Worm (Caenorhabditis elegans) whole organism, midembryonic: ENCODE results near the gene swsn-4.
"Not testable (repeated sequence)": the region's sequence is repeated elsewhere in the genome, so short reads cannot be mapped to it uniquely, and the experiment has no call there.

Experiments
- T22C8.4 ChIP-seq: fragments of 200-800 bp; sonication (Bioruptor generic); IDR thresholded peaks from 2 replicates; pipeline ENCODE4 v1.3.6; 2022; ENCODE audit warnings: missing genetic modification characterization, missing compliant biosample characterization
- cog-1 ChIP-seq: sonication (generic microtip); optimal IDR thresholded peaks from 2 replicates; lab custom pipeline; 2016; ENCODE audit warnings: missing genetic modification characterization, missing compliant biosample characterization
- flt-1 ChIP-seq: fragments of 200-800 bp; sonication (Bioruptor generic); IDR thresholded peaks from 2 replicates; pipeline ENCODE4 v1.3.6; 2022; ENCODE audit warnings: missing genetic modification characterization, missing compliant biosample characterization
- klf-2 ChIP-seq: fragments of 200-800 bp; sonication (Bioruptor generic); conservative IDR thresholded peaks from 2 replicates; pipeline ENCODE4 v1.3.6; 2022; ENCODE audit warnings: missing genetic modification reagents, missing genetic modification characterization, missing compliant biosample characterization
- med-1 ChIP-seq: sonication (generic microtip); optimal IDR thresholded peaks from 2 replicates; lab custom pipeline; 2017; ENCODE audit warnings: missing genetic modification characterization, mild to moderate bottlenecking, missing compliant biosample characterization, antibody characterized with exemption, missing genetic modification reagents; ENCODE audit not compliant: insufficient read depth
- ref-1 ChIP-seq: fragments of 200-800 bp; sonication (Bioruptor generic); conservative IDR thresholded peaks from 2 replicates; pipeline ENCODE4 v1.3.6; 2022; ENCODE audit warnings: missing genetic modification reagents, missing genetic modification characterization, missing compliant biosample characterization
- tab-1 ChIP-seq: fragments of 200-800 bp; sonication (Bioruptor generic); IDR thresholded peaks from 2 replicates; pipeline ENCODE4 v1.3.6; 2022; ENCODE audit warnings: missing genetic modification characterization, missing compliant biosample characterization
- ztf-23 ChIP-seq: fragments of 200-800 bp; sonication (Bioruptor generic); IDR thresholded peaks from 2 replicates; pipeline ENCODE4 v1.3.6; 2022; ENCODE audit warnings: missing genetic modification reagents, missing genetic modification characterization, missing compliant biosample characterization
- ztf-29 ChIP-seq: fragments of 200-800 bp; sonication (Bioruptor generic); IDR thresholded peaks from 2 replicates; pipeline ENCODE4 v1.3.6; 2022; ENCODE audit warnings: missing genetic modification reagents, missing genetic modification characterization, missing compliant biosample characterization

swsn-4 gene

DNA sequence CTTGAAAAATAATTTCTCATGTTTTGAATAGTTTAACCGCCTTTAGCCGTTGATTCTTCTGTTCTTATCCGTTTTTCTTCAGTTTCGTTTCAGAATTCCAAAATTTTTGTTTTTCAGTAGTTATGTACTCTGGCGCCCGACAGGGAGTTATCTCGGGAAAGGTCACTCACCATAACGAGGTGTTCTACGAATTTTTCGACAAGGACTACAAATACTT is 17.3 kb downstream of the swsn-4 start, which contains the start of gene F01G4.4:
F01G4.4 (plus strand) TSS at position 118 of the 217 bp plus-strand sequence.
- no peak for TF ChIP-seq ref-1 (GFP tag; lab: Robert Waterston, UW)
- TF ChIP-seq klf-2 (GFP tag; lab: Robert Waterston, UW): no peak
- no peak for TF ChIP-seq ztf-29 (GFP tag; lab: Robert Waterston, UW)
- TF ChIP-seq tab-1 (GFP tag; lab: Robert Waterston, UW): no peak
- TF ChIP-seq T22C8.4 (GFP tag; lab: Robert Waterston, UW): no peak
- TF ChIP-seq cog-1 (tag; lab: Kevin White, UChicago): no peak
- TF ChIP-seq flt-1 (GFP tag; lab: Robert Waterston, UW): no peak
- no peak for TF ChIP-seq med-1 (GFP tag; lab: Kevin White, UChicago)
- no peak for TF ChIP-seq ztf-23 (GFP tag; lab: Robert Waterston, UW)

DNA sequence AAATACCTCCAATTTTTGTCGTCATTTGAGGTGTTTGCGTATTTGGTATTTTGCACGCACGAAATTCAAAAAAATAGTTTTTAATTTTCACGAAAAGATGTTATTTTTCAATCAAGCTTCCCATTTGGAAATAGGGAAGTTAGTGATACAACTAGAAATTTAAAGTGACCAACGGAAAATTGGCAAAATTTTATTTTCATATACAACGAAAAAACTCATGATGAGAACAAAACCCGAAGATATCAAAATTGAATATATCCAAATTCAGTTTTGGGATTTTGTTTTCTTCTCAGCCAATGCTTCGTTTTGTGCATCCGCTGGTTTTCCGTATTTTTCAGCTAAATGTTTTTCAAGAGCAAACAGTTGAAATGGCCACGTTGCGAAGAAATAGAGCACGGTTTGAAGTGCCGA is 20.1 kb downstream of the swsn-4 start:
- TF ChIP-seq cog-1 (tag; lab: Kevin White, UChicago) (no peak), klf-2 (GFP tag; lab: Robert Waterston, UW) (no peak), tab-1 (GFP tag; lab: Robert Waterston, UW) (no peak), med-1 (GFP tag; lab: Kevin White, UChicago) (no peak), ztf-23 (GFP tag; lab: Robert Waterston, UW) (no peak), ztf-29 (GFP tag; lab: Robert Waterston, UW) (no peak), ref-1 (GFP tag; lab: Robert Waterston, UW) (no peak), T22C8.4 (GFP tag; lab: Robert Waterston, UW) (no peak), flt-1 (GFP tag; lab: Robert Waterston, UW) (no peak)

DNA sequence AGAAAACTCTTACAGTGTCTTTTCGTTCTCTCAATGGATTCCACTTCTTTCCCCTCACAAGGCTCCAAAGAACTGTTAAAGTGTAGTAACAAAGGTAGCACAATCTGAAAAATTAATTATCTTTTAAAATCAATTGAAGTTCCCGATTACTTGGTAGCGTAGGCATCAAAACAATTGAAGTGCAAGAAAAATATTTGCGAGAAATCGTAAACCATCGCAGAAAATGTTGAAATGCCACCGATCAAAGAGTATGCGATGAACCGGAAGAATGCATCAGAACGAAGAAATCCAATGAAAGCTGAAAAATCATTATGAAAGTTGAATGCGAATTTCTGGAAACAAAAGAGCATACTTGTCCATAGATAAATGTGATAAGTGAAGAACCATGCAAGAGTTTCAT is 20.7 kb downstream of the swsn-4 start:
- no peak for TF ChIP-seq T22C8.4 (GFP tag; lab: Robert Waterston, UW)
- no peak for TF ChIP-seq cog-1 (tag; lab: Kevin White, UChicago)
- TF ChIP-seq med-1 (GFP tag; lab: Kevin White, UChicago): no peak
- TF ChIP-seq flt-1 (GFP tag; lab: Robert Waterston, UW): no peak
- no peak for TF ChIP-seq ztf-23 (GFP tag; lab: Robert Waterston, UW)
- no peak for TF ChIP-seq ztf-29 (GFP tag; lab: Robert Waterston, UW)
- TF ChIP-seq klf-2 (GFP tag; lab: Robert Waterston, UW): no peak
- TF ChIP-seq tab-1 (GFP tag; lab: Robert Waterston, UW): no peak
- TF ChIP-seq ref-1 (GFP tag; lab: Robert Waterston, UW): no peak

DNA sequence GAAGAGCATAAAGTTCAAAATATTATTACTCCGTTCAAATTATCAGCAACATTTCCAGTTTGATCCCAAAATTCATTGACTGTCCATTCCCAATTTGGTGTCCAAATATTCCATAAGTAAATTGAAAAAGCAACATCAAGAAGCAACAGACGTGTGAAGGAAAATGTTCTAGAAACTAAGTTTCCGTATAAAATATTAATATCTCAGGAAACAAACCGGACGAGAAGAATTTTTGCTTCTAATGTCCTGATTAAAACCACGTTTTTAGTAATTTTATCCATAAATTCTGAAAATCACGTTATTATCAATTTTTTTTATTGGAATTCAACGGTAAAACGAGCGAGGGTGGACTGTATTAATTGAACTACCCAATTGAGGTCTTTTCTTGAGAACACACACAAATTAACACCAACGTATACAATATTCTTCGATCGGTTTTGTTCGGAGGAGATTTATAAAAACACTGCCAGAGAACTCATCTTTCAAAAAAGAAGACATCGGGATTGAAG is 21.2 kb downstream of the swsn-4 start, which contains the start of gene pigq-1:
pigq-1 (minus strand) TSS at position 286 of the 509 bp plus-strand sequence.
- TF ChIP-seq cog-1 (tag; lab: Kevin White, UChicago) (no peak), tab-1 (GFP tag; lab: Robert Waterston, UW) (no peak), klf-2 (GFP tag; lab: Robert Waterston, UW) (no peak), med-1 (GFP tag; lab: Kevin White, UChicago) (no peak), flt-1 (GFP tag; lab: Robert Waterston, UW) (no peak), ref-1 (GFP tag; lab: Robert Waterston, UW) (no peak), ztf-23 (GFP tag; lab: Robert Waterston, UW) (no peak), T22C8.4 (GFP tag; lab: Robert Waterston, UW) (no peak), ztf-29 (GFP tag; lab: Robert Waterston, UW) (no peak)

DNA sequence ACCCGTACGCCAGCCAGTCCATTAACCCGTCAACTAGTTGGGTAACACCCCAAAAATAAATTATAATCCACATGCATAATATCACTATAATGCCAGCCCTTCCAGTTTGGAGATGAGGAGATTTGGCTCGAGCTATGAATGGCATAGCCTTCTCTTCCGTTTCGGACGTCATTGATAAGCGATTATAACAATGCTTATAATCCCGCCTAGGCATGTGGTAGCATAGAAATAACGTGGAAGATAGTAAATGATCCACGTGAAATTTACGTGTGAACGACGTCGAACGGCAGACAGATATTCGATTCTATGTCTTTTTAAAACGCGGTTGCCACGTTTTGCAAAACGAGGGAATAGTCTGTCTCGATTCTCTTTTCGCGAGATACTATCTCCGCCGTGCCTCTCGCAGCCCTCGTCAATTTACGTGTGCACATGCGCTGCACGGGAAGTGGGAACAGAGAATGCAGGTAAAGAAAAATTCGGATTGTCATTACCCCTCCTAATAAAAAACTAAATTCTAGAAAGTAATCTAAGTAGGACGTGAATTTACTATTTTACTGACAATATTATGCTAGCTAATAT is 23.1 kb downstream of the swsn-4 start:
- TF ChIP-seq tab-1 (GFP tag; lab: Robert Waterston, UW) (no peak), flt-1 (GFP tag; lab: Robert Waterston, UW) (0 out of 2 replicates have a peak, but pooled peaks have one; percentile 7)

DNA sequence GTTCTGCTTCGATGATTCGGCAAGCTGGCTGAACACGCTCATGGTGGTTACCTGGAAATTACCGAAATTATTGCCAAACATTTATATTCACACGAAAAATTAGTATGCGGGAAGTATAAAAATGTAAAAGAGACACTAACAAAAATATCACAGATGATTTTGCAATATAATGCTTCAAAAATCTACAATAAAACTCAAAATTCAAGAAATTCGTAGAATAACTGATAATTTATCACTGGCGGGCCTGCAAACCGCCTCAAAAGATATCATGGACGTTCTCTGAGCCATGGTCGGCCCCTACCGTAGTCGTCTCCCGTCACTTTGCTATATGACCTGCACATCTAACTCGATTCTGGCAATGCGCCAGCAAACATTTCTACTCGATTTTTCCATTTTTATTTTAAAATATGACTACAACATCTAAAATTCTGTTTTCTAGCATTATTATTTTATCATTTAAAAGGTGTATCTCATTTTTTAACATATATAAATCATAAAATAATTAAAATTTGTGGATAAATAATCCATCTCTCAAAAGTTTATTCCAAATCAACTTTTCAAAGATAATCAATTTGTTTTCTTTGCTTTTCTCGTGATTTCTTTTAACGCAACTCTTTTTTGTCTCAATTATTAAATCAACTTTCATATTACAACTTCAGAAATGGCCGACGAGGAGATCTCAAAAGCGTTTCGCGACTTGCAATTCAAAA is 23.8 kb downstream of the swsn-4 start, which contains the start of the genes F01G4.6 and pfd-1:
F01G4.6 (minus strand) TSS at position 51 of the 710 bp plus-strand sequence.
pfd-1 (plus strand) TSS at position 660 of the 710 bp plus-strand sequence.
- TF ChIP-seq ref-1 (GFP tag; lab: Robert Waterston, UW) (no peak), ztf-29 (GFP tag; lab: Robert Waterston, UW) (no peak), flt-1 (GFP tag; lab: Robert Waterston, UW) (0 out of 2 replicates have a peak, but pooled peaks have one; percentile 39), cog-1 (tag; lab: Kevin White, UChicago) (no peak), ztf-23 (GFP tag; lab: Robert Waterston, UW) (peak; percentile 68)

DNA sequence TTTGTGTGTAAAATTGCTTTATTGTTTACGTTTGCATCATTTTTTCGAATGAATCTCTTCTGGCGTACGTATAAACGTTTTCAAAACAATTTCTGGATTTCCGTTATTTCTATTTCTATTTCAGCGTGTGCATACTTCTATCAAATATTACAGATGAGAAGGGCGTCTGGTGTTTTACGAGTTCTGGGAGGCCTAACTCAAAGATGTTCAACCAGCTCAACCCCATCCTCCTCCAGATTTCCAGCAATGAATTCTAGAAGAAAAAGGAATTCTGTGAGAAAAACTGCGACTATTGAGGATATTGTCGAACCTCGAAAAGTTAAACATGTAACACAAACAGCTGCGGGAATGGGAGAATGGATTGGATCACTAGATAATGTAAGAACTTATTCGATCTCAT is 25.0 kb downstream of the swsn-4 start, which contains the start of gene C08F8.2:
C08F8.2 (plus strand) TSS at position 154 of the 400 bp plus-strand sequence.
- TF ChIP-seq ref-1 (GFP tag; lab: Robert Waterston, UW): no peak
- TF ChIP-seq med-1 (GFP tag; lab: Kevin White, UChicago): no peak
- TF ChIP-seq T22C8.4 (GFP tag; lab: Robert Waterston, UW): no peak
- no peak for TF ChIP-seq ztf-29 (GFP tag; lab: Robert Waterston, UW)

DNA sequence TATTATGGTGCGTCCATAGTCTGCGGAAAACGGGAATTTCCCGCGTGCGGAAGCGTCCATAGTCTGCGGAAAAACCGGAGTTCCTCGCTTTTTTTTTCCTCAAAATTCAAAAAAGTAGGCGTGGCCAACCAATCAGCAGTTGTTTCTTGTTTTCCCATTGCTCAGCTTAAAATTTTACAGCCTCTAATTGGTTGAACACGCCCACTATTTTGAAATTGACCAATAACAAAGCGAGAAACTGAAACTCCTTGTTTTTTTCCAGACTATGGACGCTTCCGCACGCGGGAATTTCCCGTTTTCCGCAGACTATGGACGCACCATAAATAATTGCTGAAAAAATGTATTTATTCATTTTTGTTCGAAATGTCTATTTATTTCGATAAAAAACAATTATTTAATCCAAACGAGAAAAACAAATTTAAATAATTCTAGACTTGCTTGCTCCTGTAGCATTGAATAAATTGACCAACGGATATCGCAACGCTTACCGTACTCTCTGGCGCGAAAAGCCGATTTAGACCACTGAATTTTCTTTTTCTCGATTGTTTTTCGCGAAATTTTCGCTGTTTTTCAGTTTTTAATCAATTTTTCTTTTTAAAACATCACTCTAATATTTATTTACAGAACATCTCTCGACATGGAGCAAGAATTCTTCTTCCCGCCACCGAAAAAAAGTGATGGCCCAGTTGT is 28.7 kb downstream of the swsn-4 start, which contains the start of gene C08F8.3:
C08F8.3 (plus strand) TSS at position 620 of the 690 bp plus-strand sequence.
- not testable (repeated sequence) for TF ChIP-seq flt-1, T22C8.4, klf-2 (GFP tag; lab: Robert Waterston, UW)
